Worm (Caenorhabditis elegans) whole organism, L1 larva: Measurements from ENCODE around the gene F07F6.4.
A peak's percentile ranks its signal among the peaks of the same experiment; 100 is the strongest.

Source experiments
- C04F5.9 ChIP-seq: sonication (generic microtip); optimal IDR thresholded peaks from 2 replicates; lab custom pipeline; 2016; ENCODE audit warnings: missing genetic modification characterization, missing compliant biosample characterization
- C16A3.4 ChIP-seq: fragments of 150-350 bp; optimal IDR thresholded peaks from 2 replicates; lab custom pipeline; 2014; ENCODE audit warnings: missing biosample characterization, missing genetic modification characterization
- alr-1 ChIP-seq: fragments of 200-800 bp; sonication (Bioruptor generic); optimal IDR thresholded peaks from 2 replicates; lab custom pipeline; 2018; ENCODE audit warnings: borderline replicate concordance, mild to moderate bottlenecking, missing genetic modification characterization, missing compliant biosample characterization
- aly-2 ChIP-seq: fragments of 150-350 bp; optimal IDR thresholded peaks from 2 replicates; lab custom pipeline; 2014; ENCODE audit warnings: missing biosample characterization, missing genetic modification characterization
- ama-1 ChIP-seq: fragments of 150-350 bp; optimal IDR thresholded peaks from 2 replicates; lab custom pipeline; 2014
- blmp-1 ChIP-seq: fragments of 150-350 bp; optimal IDR thresholded peaks from 2 replicates; lab custom pipeline; 2014; ENCODE audit warnings: missing biosample characterization, missing genetic modification characterization
- ceh-8 ChIP-seq: fragments of 200-800 bp; sonication (Bioruptor generic); optimal IDR thresholded peaks from 2 replicates; lab custom pipeline; 2018; ENCODE audit warnings: mild to moderate bottlenecking, missing genetic modification characterization, moderate library complexity, missing compliant biosample characterization
- ceh-82 ChIP-seq, 3 experiments: fragments of 150-350 bp in 1 of 3; sonication (generic microtip) in 2 of 3; optimal IDR thresholded peaks; 2 replicates each; lab custom pipeline; 2014 to 2017; ENCODE audit warnings: missing biosample characterization in 3 of 3, missing genetic modification characterization in 3 of 3
- ces-1 ChIP-seq: fragments of 150-350 bp; optimal IDR thresholded peaks from 2 replicates; lab custom pipeline; 2014; ENCODE audit warnings: missing biosample characterization, missing genetic modification reagents, missing genetic modification characterization
- dpl-1 ChIP-seq, 3 experiments: fragments of 150-350 bp in 2 of 3; sonication (generic microtip) in 1 of 3; optimal IDR thresholded peaks; 2 replicates each; lab custom pipeline; 2014 to 2017; ENCODE audit warnings: missing biosample characterization in 3 of 3, missing genetic modification characterization in 3 of 3, missing genetic modification reagents in 3 of 3
- efl-1 ChIP-seq, 4 experiments: fragments of 150-350 bp; optimal IDR thresholded peaks in 3 of 4; peaks in 1 of 4; 1 replicate in 1 of 4; 2 replicates in 3 of 4; lab custom pipeline; 2014; ENCODE audit warnings: missing biosample characterization in 2 of 4, missing genetic modification characterization in 2 of 4, missing genetic modification reagents in 2 of 4
- elt-2 ChIP-seq: sonication (generic microtip); optimal IDR thresholded peaks from 2 replicates; lab custom pipeline; 2016; ENCODE audit warnings: missing genetic modification characterization, mild to moderate bottlenecking, inconsistent platforms, missing compliant biosample characterization, missing genetic modification reagents
- elt-3 ChIP-seq, 6 experiments: fragments of 150-350 bp in 1 of 6; sonication (generic microtip); optimal IDR thresholded peaks; 2 replicates each; lab custom pipeline; 2017 to 2018; ENCODE audit warnings: missing biosample characterization in 6 of 6, missing genetic modification characterization in 6 of 6, inconsistent platforms in 1 of 6
- fkh-4 ChIP-seq: sonication (generic microtip); optimal IDR thresholded peaks from 2 replicates; lab custom pipeline; 2016; ENCODE audit warnings: missing compliant biosample characterization, missing genetic modification characterization, borderline replicate concordance
- fkh-8 ChIP-seq: sonication (generic microtip); optimal IDR thresholded peaks from 2 replicates; lab custom pipeline; 2016; ENCODE audit warnings: mild to moderate bottlenecking, missing genetic modification characterization, missing compliant biosample characterization
- fos-1 ChIP-seq: fragments of 150-350 bp; optimal IDR thresholded peaks from 2 replicates; lab custom pipeline; 2014; ENCODE audit warnings: missing biosample characterization, missing genetic modification characterization
- grh-1 ChIP-seq: fragments of 200-800 bp; sonication (Bioruptor generic); IDR thresholded peaks from 2 replicates; pipeline ENCODE4 v1.3.6; 2022; ENCODE audit warnings: missing genetic modification reagents, missing genetic modification characterization, missing compliant biosample characterization
- hlh-17 ChIP-seq: fragments of 200-800 bp; sonication (Bioruptor generic); optimal IDR thresholded peaks from 2 replicates; lab custom pipeline; 2018; ENCODE audit warnings: missing genetic modification characterization, mild to moderate bottlenecking, missing compliant biosample characterization, moderate library complexity, borderline replicate concordance
- hpl-2 ChIP-seq: fragments of 150-350 bp; optimal IDR thresholded peaks from 2 replicates; lab custom pipeline; 2014; ENCODE audit warnings: missing biosample characterization, missing genetic modification reagents, missing genetic modification characterization
- irx-1 ChIP-seq: sonication (generic microtip); optimal IDR thresholded peaks from 2 replicates; lab custom pipeline; 2016; ENCODE audit warnings: missing genetic modification characterization, missing compliant biosample characterization
- jun-1 ChIP-seq: fragments of 150-350 bp; optimal IDR thresholded peaks from 2 replicates; lab custom pipeline; 2014; ENCODE audit warnings: missing biosample characterization, missing genetic modification reagents, missing genetic modification characterization
- lin-13 ChIP-seq: fragments of 150-350 bp; optimal IDR thresholded peaks from 2 replicates; lab custom pipeline; 2014; ENCODE audit warnings: missing biosample characterization, missing genetic modification reagents, missing genetic modification characterization
- lin-14 ChIP-seq: fragments of 200-800 bp; sonication (Bioruptor generic); optimal IDR thresholded peaks from 2 replicates; lab custom pipeline; 2018; ENCODE audit warnings: mild to moderate bottlenecking, missing genetic modification characterization, moderate library complexity, missing compliant biosample characterization
- lir-3 ChIP-seq: sonication (generic microtip); optimal IDR thresholded peaks from 2 replicates; lab custom pipeline; 2016; ENCODE audit warnings: mild to moderate bottlenecking, missing genetic modification characterization, moderate library complexity, missing compliant biosample characterization; ENCODE audit not compliant: poor library complexity
- lsy-2 ChIP-seq, 2 experiments: fragments of 150-350 bp; optimal IDR thresholded peaks; 2 replicates each; lab custom pipeline; 2014; ENCODE audit warnings: missing biosample characterization in 2 of 2, missing genetic modification characterization in 2 of 2
- mdl-1 ChIP-seq, 2 experiments: fragments of 150-350 bp; optimal IDR thresholded peaks; 2 replicates each; lab custom pipeline; 2014 to 2017; ENCODE audit warnings: missing biosample characterization in 2 of 2, missing genetic modification characterization in 2 of 2, inconsistent platforms in 1 of 2
- mep-1 ChIP-seq: fragments of 150-350 bp; optimal IDR thresholded peaks from 2 replicates; lab custom pipeline; 2014; ENCODE audit warnings: missing biosample characterization, missing genetic modification characterization
- nhr-19 ChIP-seq: fragments of 200-800 bp; sonication (Bioruptor generic); conservative IDR thresholded peaks from 2 replicates; pipeline ENCODE4 v1.3.6; 2022; ENCODE audit warnings: missing genetic modification characterization, missing compliant biosample characterization
- nhr-47 ChIP-seq: sonication (generic microtip); optimal IDR thresholded peaks from 2 replicates; lab custom pipeline; 2016; ENCODE audit warnings: mild to moderate bottlenecking, missing genetic modification characterization, moderate library complexity, missing compliant biosample characterization
- nhr-71 ChIP-seq: sonication (generic microtip); optimal IDR thresholded peaks from 2 replicates; lab custom pipeline; 2016; ENCODE audit warnings: mild to moderate bottlenecking, missing genetic modification characterization, moderate library complexity, missing compliant biosample characterization
- nhr-77 ChIP-seq: fragments of 150-350 bp; optimal IDR thresholded peaks from 2 replicates; lab custom pipeline; 2014; ENCODE audit warnings: missing biosample characterization, missing genetic modification characterization
- nhr-84 ChIP-seq: sonication (generic microtip); optimal IDR thresholded peaks from 2 replicates; lab custom pipeline; 2017; ENCODE audit warnings: missing biosample characterization, missing genetic modification characterization
- nhr-85 ChIP-seq: sonication (generic microtip); peaks from one replicate; lab custom pipeline; 2016; ENCODE audit warnings: missing genetic modification characterization, inconsistent platforms, missing compliant biosample characterization
- nhr-90 ChIP-seq: sonication (generic microtip); optimal IDR thresholded peaks from 2 replicates; lab custom pipeline; 2016; ENCODE audit warnings: mild to moderate bottlenecking, missing genetic modification characterization, missing compliant biosample characterization; ENCODE audit not compliant: poor library complexity
- pag-3 ChIP-seq: sonication (generic microtip); optimal IDR thresholded peaks from 2 replicates; lab custom pipeline; 2017; ENCODE audit warnings: missing genetic modification characterization, mild to moderate bottlenecking, missing compliant biosample characterization, antibody characterized with exemption, borderline replicate concordance; ENCODE audit not compliant: insufficient read depth
- pax-3 ChIP-seq: fragments of 200-800 bp; sonication (Bioruptor generic); optimal IDR thresholded peaks from 2 replicates; lab custom pipeline; 2018; ENCODE audit warnings: mild to moderate bottlenecking, missing genetic modification characterization, moderate library complexity, missing compliant biosample characterization
- rnt-1 ChIP-seq: sonication (generic microtip); optimal IDR thresholded peaks from 2 replicates; lab custom pipeline; 2016; ENCODE audit warnings: mild to moderate bottlenecking, missing genetic modification characterization, moderate library complexity, missing compliant biosample characterization
- skn-1 ChIP-seq: fragments of 150-350 bp; optimal IDR thresholded peaks from 2 replicates; lab custom pipeline; 2014; ENCODE audit warnings: missing biosample characterization, missing genetic modification characterization
- snu-23 ChIP-seq: sonication (generic microtip); optimal IDR thresholded peaks from 2 replicates; lab custom pipeline; 2016; ENCODE audit warnings: missing genetic modification characterization, missing compliant biosample characterization
- sptf-1 ChIP-seq: fragments of 150-350 bp; optimal IDR thresholded peaks from 2 replicates; lab custom pipeline; 2014; ENCODE audit warnings: missing biosample characterization, missing genetic modification characterization
- swsn-7 ChIP-seq: sonication (generic microtip); optimal IDR thresholded peaks from 2 replicates; lab custom pipeline; 2016; ENCODE audit warnings: missing genetic modification characterization, missing compliant biosample characterization
- tbx-2 ChIP-seq: sonication (generic microtip); optimal IDR thresholded peaks from 2 replicates; lab custom pipeline; 2016; ENCODE audit warnings: missing genetic modification characterization, missing compliant biosample characterization
- unc-86 ChIP-seq: sonication (generic microtip); optimal IDR thresholded peaks from 2 replicates; lab custom pipeline; 2016; ENCODE audit warnings: missing genetic modification characterization, missing compliant biosample characterization
- unc-98 ChIP-seq: fragments of 200-800 bp; sonication (Bioruptor generic); IDR thresholded peaks from 2 replicates; pipeline ENCODE4 v1.3.6; 2022; ENCODE audit warnings: missing genetic modification characterization, missing compliant biosample characterization
- zip-4 ChIP-seq: fragments of 200-800 bp; sonication (Bioruptor generic); optimal IDR thresholded peaks from 2 replicates; lab custom pipeline; 2018; ENCODE audit warnings: mild to moderate bottlenecking, missing genetic modification characterization, moderate library complexity, missing compliant biosample characterization
- ztf-4 ChIP-seq: fragments of 150-350 bp; optimal IDR thresholded peaks from 2 replicates; lab custom pipeline; 2014; ENCODE audit warnings: missing biosample characterization, missing genetic modification characterization

F07F6.4 gene

DNA sequence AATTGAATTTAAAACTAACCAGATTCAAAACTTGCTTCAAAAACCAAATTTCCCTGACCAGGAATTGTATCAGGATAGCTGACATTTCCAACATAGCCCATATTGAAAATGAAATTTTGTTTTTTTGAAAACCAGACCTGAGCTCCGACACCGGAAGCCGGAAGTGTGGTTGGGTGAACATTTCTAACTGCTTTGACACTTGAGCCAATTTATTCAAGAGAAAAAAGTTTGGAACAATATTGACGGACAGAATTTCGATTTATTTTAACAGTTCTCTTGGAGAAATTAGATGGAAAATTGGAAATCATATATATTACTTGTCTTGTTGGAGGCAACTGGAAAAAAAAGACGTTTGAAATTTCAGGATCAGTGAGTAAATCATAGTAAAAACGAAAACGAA, 42.2 kb downstream of the F07F6.4 start, which contains the start of gene ccpp-6:
Gene ccpp-6, minus strand, starts transcription at position 101 of the 400 bp plus-strand sequence.
- TF ChIP-seq efl-1 (optimal IDR thresholded peaks at IDR 0.05; lab: Kevin White, UChicago) = no peak
- TF ChIP-seq efl-1 (GFP tag; optimal IDR thresholded peaks at IDR 0.05 in 1 of 2; lab: Kevin White, UChicago) = peak in 1 of 2 experiments; percentile 3
- no peak for TF ChIP-seq ces-1 (GFP tag; lab: Kevin White, UChicago)
- no peak for TF ChIP-seq C04F5.9 (tag; lab: Kevin White, UChicago)

DNA sequence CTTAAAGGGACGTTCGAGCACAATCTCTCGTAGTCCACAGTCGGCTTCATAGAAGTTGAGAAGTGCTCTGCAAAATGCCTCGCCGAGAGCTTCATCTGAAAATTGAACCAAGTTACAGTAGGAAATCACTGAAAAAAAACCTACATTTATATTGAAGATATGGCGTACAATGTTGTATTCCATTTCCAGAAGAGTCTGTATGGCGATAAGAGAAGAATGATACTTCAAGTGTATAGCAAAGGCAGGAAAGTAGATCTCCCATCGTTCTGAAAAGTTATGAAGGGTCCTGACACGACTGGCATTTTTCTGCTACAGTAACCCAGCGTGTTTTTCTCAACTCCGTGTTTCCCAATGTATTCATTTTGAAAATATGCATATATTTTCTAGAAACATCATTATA, 45.1 kb downstream of the F07F6.4 start:
- TF ChIP-seq efl-1 (optimal IDR thresholded peaks at IDR 0.05; lab: Kevin White, UChicago) (no peak), efl-1 (GFP tag; optimal IDR thresholded peaks at IDR 0.05 in 1 of 2; lab: Kevin White, UChicago) (peak in 1 of 2 experiments; percentile 61), mep-1 (tag; lab: Kevin White, UChicago) (no peak)
- TF ChIP-seq, all 84 proteins: peak for 1

DNA sequence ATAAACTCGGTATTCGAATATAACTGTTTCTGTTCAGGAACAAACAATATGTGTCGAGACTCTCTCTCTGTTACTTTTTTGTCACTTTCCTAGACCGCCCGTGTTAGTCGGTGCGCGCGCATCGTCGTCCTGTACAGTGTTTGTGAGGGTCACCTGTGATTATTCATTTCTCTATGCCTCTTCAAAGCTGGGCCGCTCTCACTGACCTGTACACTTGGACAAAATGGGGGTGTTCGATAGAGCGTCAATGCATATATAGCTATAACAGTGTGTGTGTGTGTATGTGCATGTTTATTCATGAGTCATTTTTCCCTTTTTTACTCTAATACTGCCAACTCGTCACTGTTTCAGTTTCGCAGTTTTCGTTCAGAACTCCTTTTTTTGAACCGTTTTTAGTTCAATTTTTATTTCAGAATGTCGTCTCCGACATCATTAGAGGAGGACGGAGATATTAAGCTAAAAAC, 49.7 kb downstream of the F07F6.4 start, which contains the start of gene pkc-3:
Gene pkc-3, plus strand, starts transcription at position 414 of the 464 bp plus-strand sequence.
- TF ChIP-seq ceh-82 (tag; optimal IDR thresholded peaks at IDR 0.05; lab: Kevin White, UChicago) = peak in 1 of 3 experiments; percentile 17
- TF ChIP-seq C16A3.4 (tag; lab: Kevin White, UChicago) = peak; percentile 60
- TF ChIP-seq lin-14 (GFP tag; lab: Kevin White, UChicago) = peak; percentile 83
- peak; percentile 29 for TF ChIP-seq irx-1 (tag; lab: Kevin White, UChicago)
- TF ChIP-seq ztf-4 (tag; lab: Kevin White, UChicago) = peak; percentile 78
- TF ChIP-seq lin-13 = peak; percentile 40
- peak; percentile 16 for TF ChIP-seq rnt-1 (tag; lab: Kevin White, UChicago)
- peak; percentile 32 for TF ChIP-seq tbx-2 (tag; lab: Kevin White, UChicago)
- no peak for TF ChIP-seq unc-86 (tag; lab: Kevin White, UChicago)
- TF ChIP-seq lir-3 (tag; lab: Kevin White, UChicago) = peak; percentile 12
- TF ChIP-seq nhr-90 = peak; percentile 77
- TF ChIP-seq skn-1 (tag; lab: Kevin White, UChicago) = peak; percentile 51
- TF ChIP-seq nhr-84 (tag; lab: Kevin White, UChicago) = no peak
- TF ChIP-seq nhr-71 (tag; lab: Kevin White, UChicago) = peak; percentile 71
- TF ChIP-seq swsn-7 (tag; lab: Kevin White, UChicago) = peak; percentile 50
- TF ChIP-seq snu-23 (GFP tag; lab: Kevin White, UChicago) = peak; percentile 80
- peak; percentile 84 for TF ChIP-seq blmp-1 (tag; lab: Kevin White, UChicago)
- no peak for TF ChIP-seq fkh-4 (tag; lab: Kevin White, UChicago)
- peak in 1 of 2 experiments; percentile 36 for TF ChIP-seq mdl-1 (tag; optimal IDR thresholded peaks at IDR 0.05; lab: Kevin White, UChicago)
- peak; percentile 56 to 58 for TF ChIP-seq lsy-2 (tag; optimal IDR thresholded peaks at IDR 0.05; lab: Kevin White, UChicago)
- no peak for TF ChIP-seq hlh-17 (GFP tag; lab: Kevin White, UChicago)
- no peak for TF ChIP-seq ceh-8 (GFP tag; lab: Kevin White, UChicago)
- TF ChIP-seq nhr-77 (tag; lab: Kevin White, UChicago) = peak; percentile 79
- TF ChIP-seq jun-1 (tag; lab: Kevin White, UChicago) = peak; percentile 20
- TF ChIP-seq dpl-1 (GFP tag; optimal IDR thresholded peaks at IDR 0.05; lab: Kevin White, UChicago) = peak in 2 of 3 experiments; percentile 47 to 50
- no peak for TF ChIP-seq fkh-8
- peak; percentile 44 for TF ChIP-seq grh-1 (GFP tag; lab: Robert Waterston, UW)
- peak in 3 of 6 experiments; percentile 6 to 74 (median 66) for TF ChIP-seq elt-3 (tag; optimal IDR thresholded peaks at IDR 0.05; lab: Kevin White, UChicago)
- TF ChIP-seq ama-1 (lab: Kevin White, UChicago) = peak; percentile 91
- peak; percentile 11 for TF ChIP-seq aly-2 (tag; lab: Kevin White, UChicago)
- peak; percentile 81 for TF ChIP-seq nhr-85 (tag; lab: Kevin White, UChicago)
- TF ChIP-seq alr-1 (tag; lab: Kevin White, UChicago) = no peak
- peak; percentile 10 for TF ChIP-seq fos-1 (tag; lab: Kevin White, UChicago)
- TF ChIP-seq zip-4 (GFP tag; lab: Kevin White, UChicago) = peak; percentile 18
- peak; percentile 56 for TF ChIP-seq nhr-19 (GFP tag; lab: Robert Waterston, UW)
- TF ChIP-seq elt-2 = peak; percentile 68
- TF ChIP-seq hpl-2 (GFP tag; lab: Kevin White, UChicago) = peak; percentile 67
- TF ChIP-seq unc-98 (GFP tag; lab: Robert Waterston, UW) = no peak
- TF ChIP-seq sptf-1 (tag; lab: Kevin White, UChicago) = no peak
- TF ChIP-seq pax-3 (tag; lab: Kevin White, UChicago) = no peak
- no peak for TF ChIP-seq pag-3 (tag; lab: Kevin White, UChicago)
- peak; percentile 37 for TF ChIP-seq nhr-47
